Fruit fly (Drosophila melanogaster): ENCODE measurements around the gene CG14053.
A peak's percentile ranks its signal among the peaks of the same experiment; 100 is the strongest.

CG14053 gene

DNA sequence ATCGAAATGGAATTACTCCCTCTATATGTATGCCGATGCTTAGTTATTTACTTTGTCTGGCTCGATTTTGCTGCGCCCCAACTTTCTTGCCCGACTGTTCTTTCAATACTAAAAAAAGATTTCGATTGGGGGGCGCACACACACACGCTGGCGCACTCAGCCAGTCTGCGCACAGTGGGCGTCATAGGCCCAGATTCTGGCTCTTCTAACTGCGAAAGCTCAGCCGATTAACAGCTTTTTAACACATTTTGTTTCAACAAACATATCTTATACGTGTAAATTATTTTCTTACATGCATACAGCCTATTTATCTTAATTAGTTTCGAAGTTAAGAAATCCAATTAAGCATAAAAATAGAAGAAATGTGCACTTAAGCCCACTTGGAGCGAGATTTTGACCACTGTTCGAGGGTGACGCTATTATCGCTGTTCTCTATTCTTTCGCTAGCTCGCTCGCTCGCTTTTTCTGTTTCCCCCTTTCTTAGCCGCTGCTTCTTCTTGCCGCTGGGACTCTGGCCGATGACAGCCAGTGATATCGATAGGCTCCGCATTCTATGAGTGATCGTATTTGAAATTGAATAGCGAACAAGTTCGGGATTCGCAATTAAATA is 28.6 kb upstream of the CG14053 start, which contains the start of gene Vinc (continued):
- peak; percentile 91 for TF ChIP-seq CG10147 (GFP tag; optimal IDR thresholded peaks at IDR 0.05)
- no peak for TF ChIP-seq fd102C (GFP tag; optimal IDR thresholded peaks at IDR 0.05)
- peak; percentile 88 for TF ChIP-seq tgo (GFP tag; IDR thresholded peaks at IDR 0.05)
- peak; percentile 85 for TF ChIP-seq Dref (GFP tag; IDR thresholded peaks at IDR 0.05)
- TF ChIP-seq CG12104 (GFP tag; optimal IDR thresholded peaks at IDR 0.05) = peak; percentile 74
- TF ChIP-seq Ets65A (GFP tag) = peak; percentile 97
- TF ChIP-seq pb (GFP tag; optimal IDR thresholded peaks at IDR 0.05) = peak; percentile 83
- TF ChIP-seq dan (GFP tag; IDR thresholded peaks at IDR 0.05) = no peak
- TF ChIP-seq CG1602 (GFP tag; optimal IDR thresholded peaks at IDR 0.05) = peak; percentile 60
- TF ChIP-seq z (GFP tag; IDR thresholded peaks at IDR 0.05) = no peak
- TF ChIP-seq kni (GFP tag; optimal IDR thresholded peaks at IDR 0.05) = peak; percentile 90
- TF ChIP-seq Scr (GFP tag; IDR thresholded peaks at IDR 0.05; ENCODE audit: partially characterized antibody) = peak; percentile 43; the same call in 1 of the 2 replicates
- no peak for TF ChIP-seq grn (GFP tag; optimal IDR thresholded peaks at IDR 0.05)
- no peak for TF ChIP-seq eve (GFP tag; optimal IDR thresholded peaks at IDR 0.05)
- peak; percentile 86 for TF ChIP-seq CG15269 (tag; optimal IDR thresholded peaks at IDR 0.05)
- peak; percentile 63; the same call in 1 of the 2 replicates for TF ChIP-seq rib (GFP tag; IDR thresholded peaks at IDR 0.05)
- peak; percentile 77 for TF ChIP-seq CG4820 (GFP tag; optimal IDR thresholded peaks at IDR 0.05)
- peak; percentile 90 for TF ChIP-seq CG1233 (GFP tag; optimal IDR thresholded peaks at IDR 0.05)
- TF ChIP-seq Adf1 (GFP tag; IDR thresholded peaks at IDR 0.05) = peak; percentile 70
- TF ChIP-seq unpg (GFP tag; optimal IDR thresholded peaks at IDR 0.05) = peak; percentile 73
- no peak for TF ChIP-seq CG1832 (GFP tag; optimal IDR thresholded peaks at IDR 0.05)
- peak; percentile 84 for TF ChIP-seq D19B (GFP tag; optimal IDR thresholded peaks at IDR 0.05)
- no peak for TF ChIP-seq Hr39 (optimal IDR thresholded peaks at IDR 0.05)
- TF ChIP-seq Hsf (GFP tag; optimal IDR thresholded peaks at IDR 0.05) = peak; percentile 57
- TF ChIP-seq Atf-2 (GFP tag; optimal IDR thresholded peaks at IDR 0.05) = peak; percentile 67
- peak; percentile 96 for TF ChIP-seq CG10543 (GFP tag; optimal IDR thresholded peaks at IDR 0.05)
- peak; percentile 81 for TF ChIP-seq trem (tag; optimal IDR thresholded peaks at IDR 0.05)
- peak; percentile 62 for TF ChIP-seq Nf-YB (GFP tag; optimal IDR thresholded peaks at IDR 0.05)
- no peak; the same call in 1 of the 2 replicates for TF ChIP-seq toy (GFP tag; IDR thresholded peaks at IDR 0.05)
- TF ChIP-seq CG11456 (GFP tag; IDR thresholded peaks at IDR 0.05) = peak; percentile 87
- peak; percentile 51 for TF ChIP-seq CG31388 (GFP tag; optimal IDR thresholded peaks at IDR 0.05)
- peak; percentile 93 for TF ChIP-seq mam (GFP tag; optimal IDR thresholded peaks at IDR 0.05)
- no peak for TF ChIP-seq Sin3A (optimal IDR thresholded peaks at IDR 0.05)
- TF ChIP-seq CG32772 (GFP tag; IDR thresholded peaks at IDR 0.05) = peak; percentile 78
- no peak for TF ChIP-seq CG1024 (GFP tag; IDR thresholded peaks at IDR 0.05)
- peak; percentile 73 for TF ChIP-seq CG7987 (GFP tag; optimal IDR thresholded peaks at IDR 0.05)
- TF ChIP-seq CG9609 (GFP tag; optimal IDR thresholded peaks at IDR 0.05) = peak; percentile 50
- peak; percentile 59; the same call in 2 of the 3 replicates for TF ChIP-seq CG2889 (GFP tag; IDR thresholded peaks at IDR 0.05)
- peak; percentile 77 to 90 for TF ChIP-seq Pdp1 (GFP tag; optimal IDR thresholded peaks at IDR 0.05)
- no peak for TF ChIP-seq D (optimal IDR thresholded peaks at IDR 0.05)
- peak; percentile 82 for TF ChIP-seq D (GFP tag; optimal IDR thresholded peaks at IDR 0.05)
- TF ChIP-seq Meics (GFP tag; optimal IDR thresholded peaks at IDR 0.05) = peak; percentile 95
- TF ChIP-seq ems (GFP tag; optimal IDR thresholded peaks at IDR 0.05) = peak; percentile 84
- 0 out of 3 replicates have a peak, but pooled peaks have one; percentile 7 for TF ChIP-seq CG7963 (GFP tag; IDR thresholded peaks at IDR 0.05; ENCODE audit: partially characterized antibody)
- TF ChIP-seq lola (GFP tag; optimal IDR thresholded peaks at IDR 0.05) = peak in 1 of 3 experiments; percentile 65
- peak; percentile 40 for TF ChIP-seq sd (tag; optimal IDR thresholded peaks at IDR 0.05)
- peak; percentile 63 for TF ChIP-seq vfl (GFP tag; optimal IDR thresholded peaks at IDR 0.05)
- peak; percentile 7 for TF ChIP-seq CG17186 (GFP tag; optimal IDR thresholded peaks at IDR 0.05)
- TF ChIP-seq CG32767 (GFP tag; IDR thresholded peaks at IDR 0.05) = peak; percentile 59; the same call in 1 of the 2 replicates
- TF ChIP-seq Atf6 (GFP tag; IDR thresholded peaks at IDR 0.05) = peak; percentile 91
- peak; percentile 86 for TF ChIP-seq Hand (GFP tag; optimal IDR thresholded peaks at IDR 0.05)
